Worm (Caenorhabditis elegans) whole organism, young adult: ENCODE measurements around the gene srw-84.

ENCODE experiments used
- F10E7.11 ChIP-seq: sonication (generic microtip); optimal IDR thresholded peaks from 2 replicates; lab custom pipeline; 2017; ENCODE audit warnings: mild to moderate bottlenecking, missing genetic modification characterization, moderate library complexity, missing compliant biosample characterization
- F55B11.4 ChIP-seq: sonication (generic microtip); optimal IDR thresholded peaks from 2 replicates; lab custom pipeline; 2016; ENCODE audit warnings: missing compliant biosample characterization, missing genetic modification characterization, borderline replicate concordance; ENCODE audit not compliant: insufficient read depth
- efl-1 ChIP-seq: fragments of 150-350 bp; optimal IDR thresholded peaks from 2 replicates; lab custom pipeline; 2014; ENCODE audit warnings: missing biosample characterization, missing genetic modification reagents, missing genetic modification characterization
- pha-4 ChIP-seq: fragments of 150-350 bp; sonication (generic microtip); optimal IDR thresholded peaks from 2 replicates; lab custom pipeline; 2014; ENCODE audit warnings: missing biosample characterization, missing genetic modification reagents, missing genetic modification characterization
- snpc-4 ChIP-seq, 5 experiments: fragments of 150-350 bp in 1 of 5; sonication (generic microtip) in 4 of 5; optimal IDR thresholded peaks; 2 replicates each; lab custom pipeline; 2014 to 2018; ENCODE audit warnings: missing genetic modification characterization in 5 of 5, missing biosample characterization in 3 of 5, antibody characterized with exemption in 2 of 5, mild to moderate bottlenecking in 2 of 5, missing compliant biosample characterization in 2 of 5, missing genotype in 2 of 5, moderate library complexity in 2 of 5, missing genetic modification reagents in 1 of 5
- unc-130 ChIP-seq: sonication (generic microtip); optimal IDR thresholded peaks from 2 replicates; lab custom pipeline; 2016; ENCODE audit warnings: missing genetic modification reagents, missing genetic modification characterization, missing compliant biosample characterization
- zim-3 ChIP-seq: sonication (generic microtip); optimal IDR thresholded peaks from 2 replicates; lab custom pipeline; 2017; ENCODE audit warnings: mild to moderate bottlenecking, missing genetic modification characterization, moderate library complexity, missing compliant biosample characterization

DNA sequence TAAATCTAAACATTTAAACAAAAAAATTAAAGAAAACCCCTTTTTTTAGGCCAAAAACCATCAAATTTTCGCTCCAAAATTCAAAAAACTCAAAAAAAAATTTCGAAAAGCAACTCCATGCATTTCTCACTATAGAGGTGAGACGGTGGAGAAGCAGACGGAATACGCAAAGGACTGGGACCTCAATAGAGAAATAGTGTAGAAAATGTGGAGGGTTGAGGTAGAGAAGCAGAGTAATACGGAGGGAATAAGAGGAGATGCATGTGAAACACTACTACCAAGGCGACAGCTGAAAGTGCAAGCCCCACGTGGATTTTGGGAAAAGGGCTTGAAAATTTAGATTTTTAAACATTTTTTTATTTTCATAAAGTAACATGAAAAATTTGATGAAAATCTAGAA, 10.2 kb downstream of the srw-84 start:
- no peak for TF ChIP-seq efl-1 (GFP tag; lab: Kevin White, UChicago)
- TF ChIP-seq F10E7.11 (tag; lab: Kevin White, UChicago): no peak
- no peak for TF ChIP-seq zim-3
- no peak for TF ChIP-seq pha-4
- TF ChIP-seq F55B11.4 (tag; lab: Kevin White, UChicago): no peak
- no peak for TF ChIP-seq unc-130 (GFP tag; lab: Kevin White, UChicago)
- no peak for TF ChIP-seq snpc-4 (GFP tag; optimal IDR thresholded peaks at IDR 0.05; lab: Kevin White, UChicago)
- no peak for TF ChIP-seq snpc-4 (tag; optimal IDR thresholded peaks at IDR 0.05; lab: Kevin White, UChicago)
